Worm (Caenorhabditis elegans): ENCODE data around the gene R05F9.7.

DNA sequence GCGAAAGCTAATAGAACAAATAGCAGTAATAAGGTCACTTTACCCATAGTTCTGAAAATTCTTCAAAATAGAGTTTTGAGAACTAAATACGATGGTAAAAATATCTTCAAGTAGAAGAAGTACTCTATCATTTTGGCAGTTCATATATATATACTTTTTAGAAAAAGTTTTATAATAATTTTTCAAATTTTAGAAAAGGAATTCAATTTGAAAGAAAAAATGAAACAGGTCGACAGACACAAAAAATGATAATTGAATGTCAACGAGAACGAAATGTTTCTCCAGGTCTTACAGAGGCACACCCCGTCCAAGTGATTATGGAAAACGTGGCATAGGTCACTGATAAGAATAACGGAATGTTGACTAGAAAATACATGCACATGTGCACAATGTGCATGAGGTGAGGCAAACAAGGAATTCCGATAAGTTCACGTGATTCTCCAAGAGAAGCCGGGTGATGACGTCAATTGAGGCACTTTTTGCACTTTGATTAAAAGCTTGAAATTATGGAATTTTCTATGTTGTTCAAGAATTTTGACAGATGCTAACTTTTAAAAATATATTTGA is 39.2 kb downstream of the R05F9.7 start, which contains the start of gene aagr-2:
- no peak for TF ChIP-seq sea-2 (GFP tag; IDR thresholded peaks at IDR 0.05)
- no peak for TF ChIP-seq aptf-3 (GFP tag; IDR thresholded peaks at IDR 0.05)
- TF ChIP-seq unc-130 (GFP tag; optimal IDR thresholded peaks at IDR 0.05), result no peak
- no peak for TF ChIP-seq ceh-40 (GFP tag; IDR thresholded peaks at IDR 0.05)
- no peak for TF ChIP-seq gei-17 (GFP tag; optimal IDR thresholded peaks at IDR 0.05)
- TF ChIP-seq snpc-4 (GFP tag; optimal IDR thresholded peaks at IDR 0.05), result no peak
- peak in 1 of 4 experiments; percentile 10 for TF ChIP-seq snpc-4 (tag; optimal IDR thresholded peaks at IDR 0.05)
- no peak for TF ChIP-seq hlh-26 (GFP tag; conservative IDR thresholded peaks at IDR 0.05)

Measured in whole organism, young adult.